Worm (Caenorhabditis elegans): ENCODE results near the gene ZK863.1.

ce11 chrV:12150607-12151006, 19.4 kb downstream of the ZK863.1 start, which contains the start of gene che-11:
- TF ChIP-seq snpc-4 (tag; optimal IDR thresholded peaks at IDR 0.05) (no peak), cnd-1 (tag; optimal IDR thresholded peaks at IDR 0.05) (no peak), mep-1 (tag; optimal IDR thresholded peaks at IDR 0.05) (no peak)
